Fruit fly (Drosophila melanogaster) S2 (cell line): ENCODE data around the gene CG43924.
"Not testable (repeated sequence)": the region's sequence is repeated elsewhere in the genome, so short reads cannot be mapped to it uniquely, and the experiment has no call there.

Source experiments
- CG8478 ChIP-seq: fragments of >200 bp; optimal IDR thresholded peaks from 2 replicates; lab custom pipeline; 2018
- CTCF ChIP-seq, 2 experiments: fragments of >200 bp; optimal IDR thresholded peaks; 2 replicates each; lab custom pipeline; 2018

dm6 chr2L:15676002-15676401 lies 34.9 kb downstream of the CG43924 start, which contains the start of gene CG43923:
- not testable (repeated sequence) for TF ChIP-seq CTCF (optimal IDR thresholded peaks at IDR 0.05; lab: Kevin White, UChicago); CG8478 (lab: Kevin White, UChicago)
